Worm (Caenorhabditis elegans) whole organism, L4 larva: ENCODE measurements around the gene T12A2.3.

Experiments used
- F10B5.3 ChIP-seq: sonication (generic microtip); optimal IDR thresholded peaks from 2 replicates; lab custom pipeline; 2016; ENCODE audit warnings: mild to moderate bottlenecking, missing genetic modification characterization, missing compliant biosample characterization
- F26F4.8 ChIP-seq: fragments of 200-800 bp; sonication (Bioruptor generic); conservative IDR thresholded peaks from 2 replicates; pipeline ENCODE4 v1.3.6; 2022; ENCODE audit warnings: missing genetic modification characterization, missing compliant biosample characterization
- F37D6.2 ChIP-seq: sonication (generic microtip); optimal IDR thresholded peaks from 2 replicates; lab custom pipeline; 2016; ENCODE audit warnings: mild to moderate bottlenecking, missing genetic modification characterization, missing compliant biosample characterization
- F49E8.2 ChIP-seq: sonication (generic microtip); optimal IDR thresholded peaks from 2 replicates; lab custom pipeline; 2016; ENCODE audit warnings: missing compliant biosample characterization, mild to moderate bottlenecking, missing genetic modification characterization, borderline replicate concordance
- Y105C5A.15 ChIP-seq: fragments of 200-800 bp; sonication (Bioruptor generic); IDR thresholded peaks from 2 replicates; pipeline ENCODE4 v1.3.6; 2022; ENCODE audit warnings: missing genetic modification characterization, missing compliant biosample characterization
- ZK546.5 ChIP-seq, 2 experiments: sonication (generic microtip); optimal IDR thresholded peaks; 2 replicates each; lab custom pipeline; 2017; ENCODE audit warnings: missing biosample characterization in 2 of 2, missing genetic modification characterization in 2 of 2
- aha-1 ChIP-seq: fragments of 150-350 bp; peaks from one replicate; lab custom pipeline; 2014; ENCODE audit warnings: missing biosample characterization, missing genetic modification characterization
- attf-4 ChIP-seq: sonication (generic microtip); optimal IDR thresholded peaks from 3 replicates; lab custom pipeline; 2017; ENCODE audit warnings: missing biosample characterization, missing genetic modification characterization
- ceh-62 ChIP-seq: sonication (generic microtip); optimal IDR thresholded peaks from 2 replicates; lab custom pipeline; 2017; ENCODE audit warnings: missing biosample characterization, missing genetic modification characterization
- cey-2 ChIP-seq: sonication (generic microtip); optimal IDR thresholded peaks from 3 replicates; lab custom pipeline; 2017; ENCODE audit warnings: missing genetic modification characterization, mild to moderate bottlenecking, missing compliant biosample characterization, antibody characterized with exemption, borderline replicate concordance; ENCODE audit not compliant: insufficient read depth
- daf-12 ChIP-seq: fragments of 150-350 bp; optimal IDR thresholded peaks from 2 replicates; lab custom pipeline; 2014; ENCODE audit warnings: missing biosample characterization, missing genetic modification reagents, missing genetic modification characterization
- daf-16 ChIP-seq, 3 experiments: sonication (generic microtip); optimal IDR thresholded peaks; 2 replicates each; lab custom pipeline; 2016 to 2017; ENCODE audit warnings: missing genetic modification characterization in 3 of 3, missing genetic modification reagents in 3 of 3, mild to moderate bottlenecking in 2 of 3, missing compliant biosample characterization in 2 of 3, missing biosample characterization in 1 of 3, moderate library complexity in 1 of 3
- daf-19 ChIP-seq: fragments of 200-800 bp; sonication (Bioruptor generic); conservative IDR thresholded peaks from 2 replicates; pipeline ENCODE4 v1.3.6; 2022; ENCODE audit warnings: missing genetic modification characterization, missing compliant biosample characterization
- daf-8 ChIP-seq: fragments of 200-800 bp; sonication (Bioruptor generic); IDR thresholded peaks from 2 replicates; pipeline ENCODE4 v1.3.6; 2022; ENCODE audit warnings: missing genetic modification characterization, missing compliant biosample characterization
- dmd-8 ChIP-seq: fragments of 200-800 bp; sonication (Bioruptor generic); IDR thresholded peaks from 2 replicates; pipeline ENCODE4 v1.3.6; 2022; ENCODE audit warnings: missing genetic modification characterization, missing compliant biosample characterization
- dpl-1 ChIP-seq: fragments of 150-350 bp; optimal IDR thresholded peaks from 2 replicates; lab custom pipeline; 2014; ENCODE audit warnings: missing biosample characterization, missing genetic modification reagents, missing genetic modification characterization
- dve-1 ChIP-seq: sonication (generic microtip); optimal IDR thresholded peaks from 2 replicates; lab custom pipeline; 2017; ENCODE audit warnings: antibody characterized with exemption, mild to moderate bottlenecking, missing genetic modification characterization, missing compliant biosample characterization; ENCODE audit not compliant: insufficient read depth
- gei-8 ChIP-seq: fragments of 200-800 bp; sonication (Bioruptor generic); optimal IDR thresholded peaks from 2 replicates; lab custom pipeline; 2018; ENCODE audit warnings: mild to moderate bottlenecking, missing genetic modification characterization, missing compliant biosample characterization
- jun-1 ChIP-seq: fragments of 150-350 bp; optimal IDR thresholded peaks from 2 replicates; lab custom pipeline; 2014; ENCODE audit warnings: missing biosample characterization, missing genetic modification reagents, missing genetic modification characterization
- lim-7 ChIP-seq: fragments of 200-800 bp; sonication (Bioruptor generic); IDR thresholded peaks from 2 replicates; pipeline ENCODE4 v1.3.6; 2022; ENCODE audit warnings: missing genetic modification characterization, missing compliant biosample characterization
- lin-15B ChIP-seq: fragments of 150-350 bp; sonication (generic microtip); optimal IDR thresholded peaks from 3 replicates; lab custom pipeline; 2014; ENCODE audit warnings: missing biosample characterization, missing genetic modification characterization
- lin-29 ChIP-seq: fragments of 200-800 bp; sonication (Bioruptor generic); IDR thresholded peaks from 2 replicates; pipeline ENCODE4 v1.3.6; 2022; ENCODE audit warnings: missing genetic modification reagents, missing genetic modification characterization, missing compliant biosample characterization
- lin-38 ChIP-seq: fragments of 200-800 bp; sonication (Bioruptor generic); IDR thresholded peaks from 2 replicates; pipeline ENCODE4 v1.3.6; 2022; ENCODE audit warnings: missing genetic modification reagents, missing genetic modification characterization, missing compliant biosample characterization
- lin-39 ChIP-seq: fragments of 150-350 bp; optimal IDR thresholded peaks from 2 replicates; lab custom pipeline; 2014; ENCODE audit warnings: missing biosample characterization, missing genetic modification reagents, missing genetic modification characterization
- madf-5 ChIP-seq, 2 experiments: fragments of 200-800 bp; sonication (Bioruptor generic); IDR thresholded peaks; 2 replicates each; pipeline ENCODE4 v1.3.6; 2022; ENCODE audit warnings: missing compliant biosample characterization in 2 of 2, missing genetic modification characterization in 2 of 2
- madf-9 ChIP-seq: fragments of 200-800 bp; sonication (Bioruptor generic); conservative IDR thresholded peaks from 2 replicates; pipeline ENCODE4 v1.3.6; 2022; ENCODE audit warnings: missing genetic modification reagents, missing genetic modification characterization, missing compliant biosample characterization
- mdl-1 ChIP-seq, 2 experiments: fragments of 150-350 bp in 1 of 2; sonication (generic microtip) in 1 of 2; optimal IDR thresholded peaks; 2 replicates each; lab custom pipeline; 2014 to 2017; ENCODE audit warnings: missing biosample characterization in 2 of 2, missing genetic modification characterization in 2 of 2
- mdt-29 ChIP-seq: fragments of 200-800 bp; sonication (Bioruptor generic); IDR thresholded peaks from 2 replicates; pipeline ENCODE4 v1.3.6; 2022; ENCODE audit warnings: missing genetic modification reagents, missing genetic modification characterization, missing compliant biosample characterization
- mxl-3 ChIP-seq: fragments of 200-800 bp; sonication (Bioruptor generic); optimal IDR thresholded peaks from 2 replicates; lab custom pipeline; 2018; ENCODE audit warnings: mild to moderate bottlenecking, missing genetic modification characterization, missing compliant biosample characterization
- nhr-102 ChIP-seq: sonication (generic microtip); optimal IDR thresholded peaks from 2 replicates; lab custom pipeline; 2016; ENCODE audit warnings: mild to moderate bottlenecking, missing genetic modification characterization, moderate library complexity, missing compliant biosample characterization
- nhr-111 ChIP-seq: fragments of 200-800 bp; sonication (Bioruptor generic); optimal IDR thresholded peaks from 2 replicates; lab custom pipeline; 2018; ENCODE audit warnings: mild to moderate bottlenecking, missing genetic modification characterization, missing compliant biosample characterization
- nhr-28 ChIP-seq: fragments of 150-350 bp; optimal IDR thresholded peaks from 2 replicates; lab custom pipeline; 2014; ENCODE audit warnings: missing biosample characterization, missing genetic modification characterization
- nhr-48 ChIP-seq: sonication (generic microtip); optimal IDR thresholded peaks from 2 replicates; lab custom pipeline; 2016; ENCODE audit warnings: mild to moderate bottlenecking, missing genetic modification characterization, missing compliant biosample characterization
- pha-4 ChIP-seq, 2 experiments: fragments of 150-350 bp in 1 of 2; fragments of 200-800 bp in 1 of 2; sonication (Bioruptor generic) in 1 of 2; IDR thresholded peaks in 1 of 2; optimal IDR thresholded peaks in 1 of 2; 2 replicates each; pipeline versions ENCODE4 v1.3.6 to Lab custom; 2014 to 2022; ENCODE audit warnings: missing genetic modification characterization in 2 of 2, missing genetic modification reagents in 2 of 2, missing biosample characterization in 1 of 2, missing compliant biosample characterization in 1 of 2
- sdz-12 ChIP-seq: fragments of 200-800 bp; sonication (Bioruptor generic); optimal IDR thresholded peaks from 2 replicates; lab custom pipeline; 2018; ENCODE audit warnings: mild to moderate bottlenecking, missing genetic modification characterization, missing compliant biosample characterization
- set-16 ChIP-seq: fragments of 200-800 bp; sonication (Bioruptor generic); IDR thresholded peaks from 2 replicates; pipeline ENCODE4 v1.3.6; 2022; ENCODE audit warnings: missing genetic modification reagents, missing genetic modification characterization, missing compliant biosample characterization
- snpc-4 ChIP-seq: fragments of 150-350 bp; optimal IDR thresholded peaks from 2 replicates; lab custom pipeline; 2014; ENCODE audit warnings: missing biosample characterization, missing genetic modification characterization
- unc-130 ChIP-seq: sonication (generic microtip); optimal IDR thresholded peaks from 2 replicates; lab custom pipeline; 2016; ENCODE audit warnings: missing genetic modification reagents, missing genetic modification characterization, missing compliant biosample characterization
- unc-39 ChIP-seq: sonication (generic microtip); optimal IDR thresholded peaks from 2 replicates; lab custom pipeline; 2017; ENCODE audit warnings: missing biosample characterization, missing genetic modification characterization
- unc-62 ChIP-seq, 3 experiments: fragments of 150-350 bp in 1 of 3; sonication (generic microtip); optimal IDR thresholded peaks in 2 of 3; peaks in 1 of 3; 1 replicate in 1 of 3; 2 replicates in 2 of 3; lab custom pipeline; 2014 to 2017; ENCODE audit warnings: missing biosample characterization in 3 of 3, missing genetic modification characterization in 3 of 3, missing genetic modification reagents in 3 of 3, missing genotype in 1 of 3
- zfp-2 ChIP-seq: sonication (generic microtip); optimal IDR thresholded peaks from 2 replicates; lab custom pipeline; 2016; ENCODE audit warnings: mild to moderate bottlenecking, missing genetic modification characterization, missing compliant biosample characterization
- zip-11 ChIP-seq: fragments of 200-800 bp; sonication (Bioruptor generic); IDR thresholded peaks from 2 replicates; pipeline ENCODE4 v1.3.6; 2022; ENCODE audit warnings: missing genetic modification characterization, missing compliant biosample characterization
- ztf-7 ChIP-seq: fragments of 150-350 bp; optimal IDR thresholded peaks from 2 replicates; lab custom pipeline; 2014; ENCODE audit warnings: missing biosample characterization, missing genetic modification characterization

The T12A2.3 gene

ce11 chrIII:6210215-6210822 is 30.3 kb upstream of the T12A2.3 start:
- TF ChIP-seq unc-130 (GFP tag; lab: Kevin White, UChicago) (peak; percentile 4), dmd-8 (GFP tag; lab: Robert Waterston, UW) (no peak), mxl-3 (GFP tag; lab: Kevin White, UChicago) (no peak), ceh-62 (tag; lab: Kevin White, UChicago) (no peak), nhr-28 (tag; lab: Kevin White, UChicago) (no peak), daf-19 (no peak), unc-62 (GFP tag; optimal IDR thresholded peaks at IDR 0.05 in 1 of 2; lab: Kevin White, UChicago) (no peak), unc-62 (tag; optimal IDR thresholded peaks at IDR 0.05; lab: Kevin White, UChicago) (no peak), jun-1 (tag; lab: Kevin White, UChicago) (no peak), lin-39 (tag; lab: Kevin White, UChicago) (no peak), zip-11 (GFP tag; lab: Robert Waterston, UW) (no peak), madf-9 (GFP tag; lab: Robert Waterston, UW) (no peak), ztf-7 (tag; lab: Kevin White, UChicago) (no peak), snpc-4 (peak; percentile 13), daf-8 (GFP tag; lab: Robert Waterston, UW) (no peak), nhr-48 (tag; lab: Kevin White, UChicago) (no peak), lin-38 (no peak; the same call in 1 of the 2 replicates), mdl-1 (tag; optimal IDR thresholded peaks at IDR 0.05; lab: Kevin White, UChicago) (no peak), set-16 (GFP tag; lab: Robert Waterston, UW) (no peak), mdt-29 (GFP tag; lab: Robert Waterston, UW) (0 out of 2 replicates have a peak, but pooled peaks have one; percentile 33), Y105C5A.15 (GFP tag; lab: Robert Waterston, UW) (no peak), pha-4 (GFP tag; IDR thresholded peaks at IDR 0.05; lab: Robert Waterston, UW) (no peak), pha-4 (tag; optimal IDR thresholded peaks at IDR 0.05; lab: Kevin White, UChicago) (no peak), attf-4 (no peak), dve-1 (no peak), F10B5.3 (tag; lab: Kevin White, UChicago) (no peak), nhr-111 (GFP tag; lab: Kevin White, UChicago) (no peak), lim-7 (GFP tag; lab: Robert Waterston, UW) (no peak), F49E8.2 (tag; lab: Kevin White, UChicago) (peak; percentile 79), daf-16 (GFP tag; optimal IDR thresholded peaks at IDR 0.05; lab: Kevin White, UChicago) (no peak), daf-16 (tag; optimal IDR thresholded peaks at IDR 0.05; lab: Kevin White, UChicago) (no peak), aha-1 (tag; lab: Kevin White, UChicago) (no peak), ZK546.5 (tag; optimal IDR thresholded peaks at IDR 0.05; lab: Kevin White, UChicago) (no peak)

ce11 chrIII:6213915-6214314 is 26.7 kb upstream of the T12A2.3 start, which contains the start of gene C23G10.10:
TSS of gene C23G10.10 (minus strand) at chrIII:6214015.
- TF ChIP-seq F37D6.2: no peak
- no peak for TF ChIP-seq unc-39
- no peak for TF ChIP-seq dpl-1
- TF ChIP-seq madf-5 (GFP tag; IDR thresholded peaks at IDR 0.05; lab: Robert Waterston, UW): no peak
- no peak for TF ChIP-seq gei-8 (GFP tag; lab: Kevin White, UChicago)
- no peak for TF ChIP-seq daf-12 (tag; lab: Kevin White, UChicago)
- TF ChIP-seq sdz-12 (GFP tag; lab: Kevin White, UChicago): no peak
- TF ChIP-seq daf-19: no peak
- TF ChIP-seq aha-1 (tag; lab: Kevin White, UChicago): no peak
- TF ChIP-seq ceh-62 (tag; lab: Kevin White, UChicago): no peak
- no peak for TF ChIP-seq lin-29
- no peak for TF ChIP-seq lin-38
- TF ChIP-seq zfp-2 (tag; lab: Kevin White, UChicago): no peak
- no peak for TF ChIP-seq lin-15B (tag; lab: Kevin White, UChicago)
- TF ChIP-seq cey-2 (tag; lab: Kevin White, UChicago): no peak
- no peak for TF ChIP-seq F26F4.8
- TF ChIP-seq nhr-102: no peak
